Worm (Caenorhabditis elegans): ENCODE results near the gene F45D3.2.

ce11 chrV:12512773-12513172 is 28.1 kb upstream of the F45D3.2 start, which contains the start of the genes T28H10.2 and lgmn-1:
- TF ChIP-seq ztf-23 (GFP tag; IDR thresholded peaks at IDR 0.05) (no peak), T22C8.4 (GFP tag; IDR thresholded peaks at IDR 0.05) (no peak), cog-1 (tag; optimal IDR thresholded peaks at IDR 0.05) (no peak), ztf-29 (GFP tag; IDR thresholded peaks at IDR 0.05) (no peak), flt-1 (GFP tag; IDR thresholded peaks at IDR 0.05) (no peak), klf-2 (GFP tag; conservative IDR thresholded peaks at IDR 0.05) (no peak), tab-1 (GFP tag; IDR thresholded peaks at IDR 0.05) (no peak), med-1 (GFP tag; optimal IDR thresholded peaks at IDR 0.05; ENCODE audit: insufficient read depth) (no peak), ref-1 (GFP tag; conservative IDR thresholded peaks at IDR 0.05) (no peak)

Data from whole organism, midembryonic.